Fruit fly (Drosophila melanogaster) whole organism, embryonic: ENCODE results near the gene Strip.

Experiments used
- Aef1 ChIP-seq: fragments of 200-800 bp; sonication (Bioruptor generic); IDR thresholded peaks from 3 replicates; pipeline ENCODE4 v1.3.6; 2022; ENCODE audit warnings: missing biosample characterization, missing genetic modification characterization
- B-H1 ChIP-seq: fragments of 200-800 bp; sonication (Bioruptor generic); IDR thresholded peaks from 3 replicates; pipeline ENCODE4 v1.3.6; 2022; ENCODE audit warnings: missing biosample characterization, missing genetic modification characterization
- CG10543 ChIP-seq: fragments of 200-800 bp; sonication (Bioruptor generic); optimal IDR thresholded peaks from 3 replicates; lab custom pipeline; 2017; ENCODE audit warnings: missing biosample characterization, mild to moderate bottlenecking, missing genetic modification characterization, moderate library complexity
- CG10654 ChIP-seq: fragments of 200-800 bp; sonication (Bioruptor generic); optimal IDR thresholded peaks from 2 replicates; lab custom pipeline; 2016; ENCODE audit warnings: missing biosample characterization, missing genetic modification characterization
- CG11085 ChIP-seq: fragments of 200-800 bp; sonication (Bioruptor generic); IDR thresholded peaks from 2 replicates; pipeline ENCODE4 v1.3.6; 2022; ENCODE audit warnings: missing biosample characterization, missing genetic modification characterization
- CG11456 ChIP-seq: fragments of 200-800 bp; sonication (Bioruptor generic); IDR thresholded peaks from 3 replicates; pipeline ENCODE4 v1.3.6; 2022; ENCODE audit warnings: missing biosample characterization, missing genetic modification characterization
- CG11560 ChIP-seq: fragments of 200-800 bp; sonication (Bioruptor generic); IDR thresholded peaks from 3 replicates; pipeline ENCODE4 v1.3.6; 2022; ENCODE audit warnings: missing biosample characterization, missing genetic modification characterization
- CG11695 ChIP-seq: fragments of 200-800 bp; sonication (Bioruptor generic); IDR thresholded peaks from 3 replicates; pipeline ENCODE4 v1.3.6; 2022; ENCODE audit warnings: missing biosample characterization, missing genetic modification characterization
- CG11723 ChIP-seq: fragments of 200-800 bp; sonication (Bioruptor generic); optimal IDR thresholded peaks from 2 replicates; lab custom pipeline; 2017; ENCODE audit warnings: missing biosample characterization, mild to moderate bottlenecking, missing genetic modification characterization
- CG12104 ChIP-seq: fragments of 200-800 bp; sonication (Bioruptor generic); optimal IDR thresholded peaks from 3 replicates; lab custom pipeline; 2016; ENCODE audit warnings: missing biosample characterization, missing genetic modification characterization
- CG15011 ChIP-seq: fragments of 200-800 bp; sonication (Bioruptor generic); optimal IDR thresholded peaks from 3 replicates; lab custom pipeline; 2018; ENCODE audit warnings: missing biosample characterization, mild to moderate bottlenecking, missing genetic modification characterization
- CG15601 ChIP-seq: fragments of 200-800 bp; sonication (Bioruptor generic); optimal IDR thresholded peaks from 3 replicates; lab custom pipeline; 2019; ENCODE audit warnings: missing biosample characterization, mild to moderate bottlenecking, missing genetic modification characterization, moderate library complexity
- CG1792 ChIP-seq: fragments of 200-800 bp; sonication (Bioruptor generic); optimal IDR thresholded peaks from 2 replicates; lab custom pipeline; 2016; ENCODE audit warnings: missing biosample characterization, missing genetic modification characterization
- CG30403 ChIP-seq: fragments of 200-800 bp; sonication (Bioruptor generic); optimal IDR thresholded peaks from 3 replicates; lab custom pipeline; 2016; ENCODE audit warnings: missing biosample characterization, missing genetic modification characterization
- CG31441 ChIP-seq: fragments of 200-800 bp; sonication (Bioruptor generic); IDR thresholded peaks from 2 replicates; pipeline ENCODE4 v1.3.6; 2022; ENCODE audit warnings: missing biosample characterization, missing genetic modification characterization
- CG3281 ChIP-seq: fragments of 200-800 bp; sonication (Bioruptor generic); optimal IDR thresholded peaks from 3 replicates; lab custom pipeline; 2017; ENCODE audit warnings: missing biosample characterization, mild to moderate bottlenecking, missing genetic modification characterization
- CG3407 ChIP-seq: fragments of 200-800 bp; sonication (Bioruptor generic); optimal IDR thresholded peaks from 2 replicates; lab custom pipeline; 2018; ENCODE audit warnings: missing biosample characterization, mild to moderate bottlenecking, missing genetic modification characterization
- CG4820 ChIP-seq: fragments of 200-800 bp; sonication (Bioruptor generic); optimal IDR thresholded peaks from 3 replicates; lab custom pipeline; 2016; ENCODE audit warnings: missing biosample characterization, missing genetic modification characterization
- CG5180 ChIP-seq: fragments of 200-800 bp; sonication (Bioruptor generic); optimal IDR thresholded peaks from 3 replicates; lab custom pipeline; 2017; ENCODE audit warnings: missing biosample characterization, missing genetic modification characterization, mild to moderate bottlenecking, moderate library complexity, missing genetic modification reagents
- CG9932 ChIP-seq: fragments of 200-800 bp; sonication (Bioruptor generic); IDR thresholded peaks from 2 replicates; pipeline ENCODE4 v1.3.6; 2022; ENCODE audit warnings: missing biosample characterization, missing genetic modification characterization
- HmgD ChIP-seq: fragments of 200-800 bp; sonication (Bioruptor generic); optimal IDR thresholded peaks from 3 replicates; lab custom pipeline; 2016; ENCODE audit warnings: missing biosample characterization, missing genetic modification characterization
- MTF-1 ChIP-seq: fragments of 200-800 bp; sonication (Bioruptor generic); optimal IDR thresholded peaks from 2 replicates; lab custom pipeline; 2018; ENCODE audit warnings: missing biosample characterization, mild to moderate bottlenecking, missing genetic modification characterization, borderline replicate concordance
- Myb ChIP-seq: fragments of 200-800 bp; sonication (Bioruptor generic); optimal IDR thresholded peaks from 2 replicates; lab custom pipeline; 2016; ENCODE audit warnings: missing biosample characterization, missing genetic modification characterization
- Neu2 ChIP-seq: fragments of 200-800 bp; sonication (Bioruptor generic); optimal IDR thresholded peaks from 3 replicates; lab custom pipeline; 2016; ENCODE audit warnings: missing biosample characterization, missing genetic modification characterization, borderline replicate concordance
- Nf-YB ChIP-seq: fragments of 200-800 bp; sonication (Bioruptor generic); optimal IDR thresholded peaks from 3 replicates; lab custom pipeline; 2019; ENCODE audit warnings: missing biosample characterization, mild to moderate bottlenecking, missing genetic modification characterization, moderate library complexity
- Side ChIP-seq: fragments of 200-800 bp; sonication (Bioruptor generic); optimal IDR thresholded peaks from 2 replicates; lab custom pipeline; 2016; ENCODE audit warnings: missing biosample characterization, missing genetic modification characterization
- Taf1 ChIP-seq: fragments of 200-800 bp; sonication (Bioruptor generic); IDR thresholded peaks from 2 replicates; pipeline ENCODE4 v1.3.6; 2022; ENCODE audit warnings: missing biosample characterization, missing genetic modification characterization
- abd-A ChIP-seq: fragments of 200-800 bp; sonication (Bioruptor generic); optimal IDR thresholded peaks from 3 replicates; lab custom pipeline; 2019; ENCODE audit warnings: missing biosample characterization, mild to moderate bottlenecking, missing genetic modification characterization, moderate library complexity
- ara ChIP-seq: fragments of 200-800 bp; sonication (Bioruptor generic); IDR thresholded peaks from 2 replicates; pipeline ENCODE4 v1.3.6; 2022; ENCODE audit warnings: missing biosample characterization, missing genetic modification characterization
- cato ChIP-seq: fragments of 200-800 bp; sonication (Bioruptor generic); optimal IDR thresholded peaks from 2 replicates; lab custom pipeline; 2016; ENCODE audit warnings: missing biosample characterization, missing genetic modification characterization, borderline replicate concordance
- caup ChIP-seq: fragments of 200-800 bp; sonication (Bioruptor generic); optimal IDR thresholded peaks from 3 replicates; lab custom pipeline; 2017; ENCODE audit warnings: missing biosample characterization, mild to moderate bottlenecking, missing genetic modification characterization, moderate library complexity; ENCODE audit not compliant: severe bottlenecking
- chif ChIP-seq, 2 experiments: fragments of 200-800 bp; sonication (Bioruptor generic); optimal IDR thresholded peaks; 3 replicates each; lab custom pipeline; 2016; ENCODE audit warnings: missing biosample characterization in 2 of 2, missing genetic modification characterization in 2 of 2
- cwo ChIP-seq: fragments of 200-800 bp; sonication (Bioruptor generic); optimal IDR thresholded peaks from 3 replicates; lab custom pipeline; 2017; ENCODE audit warnings: missing biosample characterization, missing genetic modification characterization, mild to moderate bottlenecking, moderate library complexity, missing genetic modification reagents
- dan ChIP-seq: fragments of 200-800 bp; sonication (Bioruptor generic); IDR thresholded peaks from 2 replicates; pipeline ENCODE4 v1.3.6; 2022; ENCODE audit warnings: missing biosample characterization, missing genetic modification characterization
- esg ChIP-seq: fragments of 200-800 bp; sonication (Bioruptor generic); conservative IDR thresholded peaks from 2 replicates; pipeline ENCODE4 v1.3.6; 2022; ENCODE audit warnings: missing biosample characterization, missing genetic modification characterization
- fru ChIP-seq: fragments of >200 bp; optimal IDR thresholded peaks from 2 replicates; lab custom pipeline; 2017
- gro ChIP-seq: fragments of 200-800 bp; sonication (Bioruptor generic); optimal IDR thresholded peaks from 2 replicates; lab custom pipeline; 2016; ENCODE audit warnings: missing biosample characterization, missing genetic modification characterization
- gsb-n ChIP-seq: fragments of 200-800 bp; sonication (Bioruptor generic); optimal IDR thresholded peaks from 3 replicates; lab custom pipeline; 2018; ENCODE audit warnings: missing biosample characterization, mild to moderate bottlenecking, missing genetic modification characterization
- klu ChIP-seq: fragments of 200-800 bp; sonication (Bioruptor generic); IDR thresholded peaks from 2 replicates; pipeline ENCODE4 v1.3.6; 2022; ENCODE audit warnings: missing biosample characterization, missing genetic modification characterization
- lola ChIP-seq, 3 experiments: fragments of >200 bp in 2 of 3; fragments of 200-800 bp in 1 of 3; sonication (Bioruptor generic) in 1 of 3; optimal IDR thresholded peaks; 2 replicates each; lab custom pipeline; 2017 to 2019; ENCODE audit warnings: missing biosample characterization in 3 of 3, missing genetic modification characterization in 3 of 3, mild to moderate bottlenecking in 1 of 3, moderate library complexity in 1 of 3
- nom ChIP-seq: fragments of 200-800 bp; sonication (Bioruptor generic); optimal IDR thresholded peaks from 2 replicates; lab custom pipeline; 2017; ENCODE audit warnings: missing biosample characterization, missing genetic modification characterization, mild to moderate bottlenecking, moderate library complexity, missing genetic modification reagents
- peb ChIP-seq: fragments of 200-800 bp; sonication (Bioruptor generic); IDR thresholded peaks from 2 replicates; pipeline ENCODE4 v1.3.6; 2022; ENCODE audit warnings: missing biosample characterization, missing genetic modification characterization
- rib ChIP-seq: fragments of 200-800 bp; sonication (Bioruptor generic); IDR thresholded peaks from 2 replicates; pipeline ENCODE4 v1.3.6; 2022; ENCODE audit warnings: missing biosample characterization, missing genetic modification characterization
- run ChIP-seq: fragments of 200-800 bp; sonication (Bioruptor generic); optimal IDR thresholded peaks from 3 replicates; lab custom pipeline; 2018; ENCODE audit warnings: missing biosample characterization, mild to moderate bottlenecking, missing genetic modification characterization
- sens ChIP-seq: fragments of 200-800 bp; sonication (Bioruptor generic); peaks from one replicate; lab custom pipeline; 2016; ENCODE audit warnings: missing biosample characterization, missing genetic modification characterization
- slou ChIP-seq: fragments of 200-800 bp; sonication (Bioruptor generic); optimal IDR thresholded peaks from 3 replicates; lab custom pipeline; 2016; ENCODE audit warnings: missing biosample characterization, missing genetic modification characterization
- sqz ChIP-seq: fragments of 200-800 bp; sonication (Bioruptor generic); optimal IDR thresholded peaks from 3 replicates; lab custom pipeline; 2018; ENCODE audit warnings: missing biosample characterization, mild to moderate bottlenecking, missing genetic modification characterization
- tap ChIP-seq: fragments of 200-800 bp; optimal IDR thresholded peaks from 3 replicates; lab custom pipeline; 2019; ENCODE audit warnings: missing biosample characterization, mild to moderate bottlenecking, missing genetic modification characterization, moderate library complexity
- tgo ChIP-seq: fragments of 200-800 bp; sonication (Bioruptor generic); IDR thresholded peaks from 3 replicates; pipeline ENCODE4 v1.3.6; 2022; ENCODE audit warnings: missing biosample characterization, missing genetic modification characterization
- tin ChIP-seq: fragments of 200-800 bp; sonication (Bioruptor generic); optimal IDR thresholded peaks from 3 replicates; lab custom pipeline; 2016; ENCODE audit warnings: missing biosample characterization, missing genetic modification characterization
- z ChIP-seq: fragments of 200-800 bp; sonication (Bioruptor generic); IDR thresholded peaks from 3 replicates; pipeline ENCODE4 v1.3.6; 2022; ENCODE audit warnings: missing biosample characterization, missing genetic modification characterization

The Strip gene

DNA sequence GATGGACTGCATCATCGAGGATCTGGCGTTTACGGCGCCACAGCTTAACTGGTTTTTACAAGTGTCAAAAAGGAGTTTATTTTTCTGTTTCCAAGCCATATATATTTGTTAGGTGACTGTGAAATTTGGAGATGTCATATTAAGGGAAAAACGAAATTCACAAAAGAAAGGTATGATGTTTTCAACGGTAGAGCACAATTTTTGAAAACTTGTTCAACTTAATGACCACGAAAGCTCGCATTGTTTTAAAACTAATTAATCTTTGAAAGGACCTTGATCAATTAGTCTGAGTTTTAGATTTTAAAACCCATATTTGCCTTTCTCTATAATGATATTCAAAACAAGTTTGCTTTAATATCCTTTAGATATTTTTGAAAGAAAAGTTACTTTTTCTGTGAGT, at the start of gene Strip:
Gene Strip (minus strand): TSS at position 101 of the 400 bp plus-strand sequence.
- TF ChIP-seq CG5180 (GFP tag; lab: Kevin White, UChicago) (no peak), esg (no peak), Aef1 (GFP tag; lab: Robert Waterston, UW) (no peak), CG30403 (GFP tag; lab: Kevin White, UChicago) (no peak), CG10543 (GFP tag; lab: Kevin White, UChicago) (no peak), Side (no peak), sqz (GFP tag; lab: Kevin White, UChicago) (no peak), CG11695 (GFP tag; lab: Robert Waterston, UW) (no peak), abd-A (tag; lab: Kevin White, UChicago) (no peak), CG3407 (GFP tag; lab: Kevin White, UChicago) (no peak), CG1792 (GFP tag; lab: Kevin White, UChicago) (no peak), MTF-1 (GFP tag; lab: Kevin White, UChicago) (no peak), tgo (GFP tag; lab: Robert Waterston, UW) (no peak), klu (GFP tag; lab: Robert Waterston, UW) (no peak), run (no peak), z (GFP tag; lab: Robert Waterston, UW) (no peak), sens (GFP tag; lab: Kevin White, UChicago) (no peak), dan (no peak), cwo (GFP tag; lab: Kevin White, UChicago) (no peak), Neu2 (GFP tag; lab: Kevin White, UChicago) (no peak)

DNA sequence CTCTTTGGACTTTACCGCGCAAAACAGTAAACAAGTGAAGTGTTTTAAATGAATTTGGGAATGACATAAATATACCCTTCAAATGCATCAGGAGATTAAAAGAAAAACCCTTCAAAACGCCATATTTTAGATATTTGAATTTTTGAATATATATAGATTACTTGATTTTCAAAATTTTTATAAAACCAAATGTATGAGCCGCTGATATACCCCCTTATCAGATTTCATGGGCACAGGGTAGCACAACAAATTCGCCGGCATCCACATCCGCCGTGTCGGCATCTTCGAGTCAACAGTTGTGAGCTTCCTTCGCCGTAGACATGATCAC, 49.3 kb upstream of the Strip start, which contains the start of gene Ids:
Gene Ids (plus strand): TSS at position 304 of the 328 bp plus-strand sequence.
- TF ChIP-seq ara (GFP tag; lab: Robert Waterston, UW) (peak; percentile 84), slou (GFP tag; lab: Kevin White, UChicago) (no peak), HmgD (GFP tag; lab: Kevin White, UChicago) (no peak), chif (GFP tag; optimal IDR thresholded peaks at IDR 0.05; lab: Kevin White, UChicago) (peak in 1 of 2 experiments; percentile 28), CG4820 (GFP tag; lab: Kevin White, UChicago) (peak; percentile 15), CG11456 (GFP tag; lab: Robert Waterston, UW) (peak; percentile 71; the same call in 2 of the 3 replicates), Taf1 (GFP tag; lab: Robert Waterston, UW) (peak; percentile 69; the same call in 1 of the 2 replicates), cato (GFP tag; lab: Kevin White, UChicago) (no peak), CG11560 (tag; lab: Robert Waterston, UW) (peak; percentile 34; the same call in 1 of the 3 replicates), rib (GFP tag; lab: Robert Waterston, UW) (no peak), gsb-n (tag; lab: Kevin White, UChicago) (peak; percentile 47), Nf-YB (GFP tag; lab: Kevin White, UChicago) (peak; percentile 25), caup (GFP tag; lab: Kevin White, UChicago) (peak; percentile 63), tin (peak; percentile 13), CG3281 (GFP tag; lab: Kevin White, UChicago) (peak; percentile 60), B-H1 (peak; percentile 70), fru (no peak), gro (GFP tag; lab: Kevin White, UChicago) (peak; percentile 50), CG31441 (peak; percentile 81), CG12104 (GFP tag; lab: Kevin White, UChicago) (peak; percentile 32), CG11723 (GFP tag; lab: Kevin White, UChicago) (peak; percentile 30), CG15601 (tag; lab: Kevin White, UChicago) (peak; percentile 9), peb (peak; percentile 35; the same call in 1 of the 2 replicates), CG15011 (GFP tag; lab: Kevin White, UChicago) (no peak), lola (GFP tag; optimal IDR thresholded peaks at IDR 0.05; lab: Kevin White, UChicago) (peak in 1 of 3 experiments; percentile 13), CG10654 (peak; percentile 47), MTF-1 (GFP tag; lab: Kevin White, UChicago) (no peak), tap (tag; lab: Kevin White, UChicago) (peak; percentile 28), Myb (GFP tag; lab: Kevin White, UChicago) (no peak), CG11085 (GFP tag; lab: Robert Waterston, UW) (no peak), CG9932 (peak; percentile 70), CG11695 (GFP tag; lab: Robert Waterston, UW) (peak; percentile 77; the same call in 2 of the 3 replicates), nom (GFP tag; lab: Kevin White, UChicago) (peak; percentile 70)
